Worm (Caenorhabditis elegans): ENCODE data around the gene ZK380.4.

DNA sequence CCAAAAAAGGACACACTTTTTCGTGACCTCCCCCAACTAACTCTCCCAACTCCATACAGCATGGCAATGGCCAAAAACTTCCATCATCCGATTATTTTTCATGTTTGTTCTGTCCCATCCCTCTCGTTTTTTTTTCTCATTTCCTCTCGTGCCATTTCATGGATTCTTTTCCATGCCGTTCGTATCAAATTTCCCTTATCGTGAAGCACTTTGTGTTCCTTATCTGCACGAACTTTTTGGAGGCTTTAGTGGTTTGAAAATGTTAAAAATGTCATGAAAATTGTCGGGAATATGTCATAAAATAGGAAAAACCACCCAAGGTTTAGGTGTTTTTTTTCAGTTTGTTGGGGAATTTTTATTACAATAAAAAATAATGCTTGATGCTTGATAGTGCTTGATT lies 48.1 kb downstream of the ZK380.4 start:
- TF ChIP-seq mls-2 (tag; optimal IDR thresholded peaks at IDR 0.05) (no peak), snpc-4 (tag; optimal IDR thresholded peaks at IDR 0.05) (no peak), unc-62 (GFP tag; optimal IDR thresholded peaks at IDR 0.05) (no peak), nhr-76 (tag; optimal IDR thresholded peaks at IDR 0.05) (no peak), pha-4 (tag; optimal IDR thresholded peaks at IDR 0.05) (no peak), nhr-237 (tag; optimal IDR thresholded peaks at IDR 0.05) (no peak), nhr-12 (tag; optimal IDR thresholded peaks at IDR 0.05) (no peak), elt-1 (tag; optimal IDR thresholded peaks at IDR 0.05; ENCODE audit: borderline replicate concordance, insufficient read depth) (no peak), ztf-11 (tag; optimal IDR thresholded peaks at IDR 0.05) (no peak), mab-5 (tag; optimal IDR thresholded peaks at IDR 0.05) (no peak), sem-2 (GFP tag; optimal IDR thresholded peaks at IDR 0.05) (no peak)
